Fruit fly (Drosophila melanogaster): Measurements from ENCODE around the gene prd.

DNA sequence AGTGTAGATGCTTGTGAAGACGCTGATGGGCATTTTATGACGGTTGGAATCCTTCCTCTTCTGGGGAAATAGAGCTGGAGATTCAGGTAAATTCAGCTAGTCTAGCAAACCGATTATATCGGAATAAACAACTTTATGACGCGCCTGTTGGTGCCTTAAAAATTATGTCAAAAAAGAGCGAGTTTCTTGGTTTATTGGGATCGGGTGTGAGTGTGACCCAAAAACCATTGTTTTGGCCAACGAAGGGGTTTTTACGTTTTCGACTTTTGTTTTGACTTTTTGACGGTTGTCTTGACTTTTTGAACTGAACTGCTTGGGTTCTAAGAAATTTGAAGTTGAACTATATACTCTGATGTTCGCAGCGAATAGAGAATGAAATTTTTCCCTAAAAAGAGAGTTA is 6.4 kb upstream of the prd start:
- TF ChIP-seq Sox14 (GFP tag; optimal IDR thresholded peaks at IDR 0.05) (no peak), cyc (GFP tag; optimal IDR thresholded peaks at IDR 0.05) (no peak)
